Fruit fly (Drosophila melanogaster) whole organism, wandering third instar larva: ENCODE data around the gene Dus1.

ENCODE experiments used
- Abd-B ChIP-seq: fragments of >200 bp; optimal IDR thresholded peaks from 2 replicates; lab custom pipeline; 2017; ENCODE audit warnings: missing biosample characterization, missing genetic modification characterization
- CrebA ChIP-seq: fragments of 200-800 bp; sonication (Bioruptor generic); optimal IDR thresholded peaks from 2 replicates; lab custom pipeline; 2016; ENCODE audit warnings: missing biosample characterization, mild to moderate bottlenecking, missing genetic modification characterization, borderline replicate concordance
- Dif ChIP-seq: fragments of 200-275, 200-300 bp; sonication (Bioruptor generic); optimal IDR thresholded peaks from 2 replicates; lab custom pipeline; 2018; ENCODE audit warnings: missing biosample characterization, missing genetic modification characterization; ENCODE audit not compliant: partially characterized antibody
- ey ChIP-seq: fragments of 200-800 bp; sonication (Bioruptor generic); optimal IDR thresholded peaks from 2 replicates; lab custom pipeline; 2016; ENCODE audit warnings: missing biosample characterization, missing genetic modification characterization
- fru ChIP-seq: fragments of 200-800 bp; sonication (Bioruptor generic); optimal IDR thresholded peaks from 3 replicates; lab custom pipeline; 2016; ENCODE audit warnings: missing biosample characterization, mild to moderate bottlenecking, missing genetic modification characterization
- usp ChIP-seq: fragments of >200 bp; optimal IDR thresholded peaks from 2 replicates; lab custom pipeline; 2017; ENCODE audit warnings: missing biosample characterization, missing genetic modification characterization
- woc ChIP-seq: sonication (Bioruptor generic); optimal IDR thresholded peaks from 2 replicates; lab custom pipeline; 2016; ENCODE audit warnings: missing biosample characterization, mild to moderate bottlenecking, missing genetic modification characterization

DNA sequence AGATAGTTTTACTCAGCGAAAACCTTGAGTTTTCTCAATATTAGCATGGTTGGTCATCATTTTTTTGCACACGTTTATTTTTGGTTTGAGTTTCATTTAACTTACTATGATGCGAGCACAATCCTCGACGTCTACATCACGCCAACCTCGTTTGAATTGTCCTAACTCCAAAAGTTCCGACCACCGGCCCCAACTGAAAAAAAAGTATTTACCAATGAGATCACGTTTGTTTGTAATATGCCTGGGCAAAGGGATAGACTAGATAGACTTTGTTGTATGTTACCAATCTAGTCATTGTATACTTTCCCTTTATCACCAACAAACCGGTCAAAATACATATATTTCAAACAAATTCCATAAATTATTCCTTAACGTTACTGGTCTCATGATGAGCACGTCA is 39.4 kb downstream of the Dus1 start, which contains the start of gene CG13693:
- TF ChIP-seq Dif (GFP tag; lab: Kevin White, UChicago) (no peak), woc (GFP tag; lab: Kevin White, UChicago) (no peak), Abd-B (GFP tag; lab: Kevin White, UChicago) (no peak), CrebA (GFP tag; lab: Kevin White, UChicago) (no peak), fru (GFP tag; lab: Kevin White, UChicago) (no peak), usp (GFP tag; lab: Kevin White, UChicago) (no peak), ey (GFP tag; lab: Kevin White, UChicago) (no peak)
